Fruit fly (Drosophila melanogaster) whole organism, adult: ENCODE results near the gene CG10035.

Experiments used
- CG14711 ChIP-seq: fragments of 200-800 bp; sonication (Bioruptor generic); optimal IDR thresholded peaks from 2 replicates; lab custom pipeline; 2018; ENCODE audit warnings: missing biosample characterization, mild to moderate bottlenecking, missing genetic modification characterization, moderate library complexity
- Clk ChIP-seq: fragments of 200-800 bp; sonication (Bioruptor generic); optimal IDR thresholded peaks from 2 replicates; lab custom pipeline; 2017; ENCODE audit warnings: missing biosample characterization, missing genetic modification characterization
- Crg-1 ChIP-seq: fragments of 200-800 bp; sonication (Bioruptor generic); optimal IDR thresholded peaks from 2 replicates; lab custom pipeline; 2016; ENCODE audit warnings: missing biosample characterization, missing genetic modification characterization
- kay ChIP-seq: fragments of 200-800 bp; sonication (Bioruptor generic); peaks from one replicate; lab custom pipeline; 2016; ENCODE audit warnings: missing biosample characterization, missing genetic modification characterization, borderline replicate concordance

- no peak for TF ChIP-seq Crg-1 (GFP tag; lab: Kevin White, UChicago)
- no peak for TF ChIP-seq kay (GFP tag; lab: Kevin White, UChicago)
- no peak for TF ChIP-seq CG14711 (tag; lab: Kevin White, UChicago)
- TF ChIP-seq Clk (GFP tag; lab: Kevin White, UChicago): no peak
Measured at dm6 chr3R:12411449-12411848, 29.0 kb upstream of the CG10035 start.
